Worm (Caenorhabditis elegans): Measurements from ENCODE around the gene F13H10.6.

F13H10.6 gene

DNA sequence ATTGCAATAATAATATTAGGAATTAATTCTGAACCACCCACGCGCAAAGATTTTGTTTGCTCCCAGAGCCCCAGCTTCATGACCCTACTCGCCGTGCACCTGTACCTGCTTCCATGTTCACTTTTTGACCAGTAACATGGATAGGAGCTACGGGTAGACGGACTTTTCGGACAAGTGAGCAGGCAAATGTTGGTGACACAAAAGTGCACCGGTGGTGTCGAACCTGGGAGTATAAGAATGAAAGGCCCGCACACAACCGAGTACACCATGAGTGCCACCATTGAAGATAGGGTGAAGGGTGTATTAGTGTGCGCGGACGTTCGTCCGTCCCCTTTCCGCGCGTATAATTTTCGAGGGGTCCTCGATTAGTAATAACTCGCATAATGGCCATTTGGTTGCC is 16.8 kb downstream of the F13H10.6 start:
- TF ChIP-seq hmbx-1 (tag; optimal IDR thresholded peaks at IDR 0.05) (peak; percentile 93), hmg-4 (GFP tag; optimal IDR thresholded peaks at IDR 0.05) (peak; percentile 100), ceh-13 (GFP tag; optimal IDR thresholded peaks at IDR 0.05) (peak; percentile 98), sea-1 (GFP tag; conservative IDR thresholded peaks at IDR 0.05) (peak; percentile 99), ets-7 (tag; optimal IDR thresholded peaks at IDR 0.05) (peak; percentile 96), ceh-36 (tag; optimal IDR thresholded peaks at IDR 0.05) (peak; percentile 98), ama-1 (optimal IDR thresholded peaks at IDR 0.05) (peak; percentile 92), hnd-1 (tag; optimal IDR thresholded peaks at IDR 0.05) (peak; percentile 96), pes-1 (GFP tag; IDR thresholded peaks at IDR 0.05) (peak; percentile 99), aly-1 (tag; optimal IDR thresholded peaks at IDR 0.05) (peak; percentile 100), flt-1 (GFP tag; IDR thresholded peaks at IDR 0.05) (peak; percentile 100), scrt-1 (GFP tag; IDR thresholded peaks at IDR 0.05) (peak; percentile 99), tra-4 (tag; optimal IDR thresholded peaks at IDR 0.05) (peak; percentile 99), F13C5.2 (tag; optimal IDR thresholded peaks at IDR 0.05) (peak; percentile 99), B0310.2 (tag; optimal IDR thresholded peaks at IDR 0.05) (peak; percentile 99), tbx-37 (GFP tag; conservative IDR thresholded peaks at IDR 0.05) (peak; percentile 99), tbx-11 (GFP tag; IDR thresholded peaks at IDR 0.05) (peak; percentile 99)

DNA sequence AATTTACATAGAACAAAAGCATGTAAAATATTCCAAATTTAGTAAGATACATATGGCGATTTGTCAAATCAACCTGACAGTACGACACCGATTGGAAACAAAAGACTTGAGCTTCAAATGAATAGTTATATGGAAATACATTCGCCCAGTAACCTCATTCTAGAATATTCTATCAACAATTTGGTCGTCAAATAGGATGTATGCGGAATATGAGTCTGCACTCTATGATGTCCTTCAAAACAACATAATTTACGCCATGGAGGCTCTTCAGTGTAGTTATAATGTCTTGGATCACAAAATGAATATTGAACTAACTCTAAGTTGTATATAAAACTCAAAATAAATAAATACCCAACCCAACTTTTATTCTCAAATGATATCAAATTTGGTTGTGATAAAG is 17.6 kb downstream of the F13H10.6 start:
- TF ChIP-seq tbx-37 (GFP tag; conservative IDR thresholded peaks at IDR 0.05) = 0 out of 2 replicates have a peak, but pooled peaks have one; percentile 10
- no peak for TF ChIP-seq ceh-36 (tag; optimal IDR thresholded peaks at IDR 0.05)
- TF ChIP-seq tra-4 (tag; optimal IDR thresholded peaks at IDR 0.05) = no peak
- TF ChIP-seq pes-1 (GFP tag; IDR thresholded peaks at IDR 0.05) = no peak
- no peak for TF ChIP-seq ama-1 (optimal IDR thresholded peaks at IDR 0.05)

DNA sequence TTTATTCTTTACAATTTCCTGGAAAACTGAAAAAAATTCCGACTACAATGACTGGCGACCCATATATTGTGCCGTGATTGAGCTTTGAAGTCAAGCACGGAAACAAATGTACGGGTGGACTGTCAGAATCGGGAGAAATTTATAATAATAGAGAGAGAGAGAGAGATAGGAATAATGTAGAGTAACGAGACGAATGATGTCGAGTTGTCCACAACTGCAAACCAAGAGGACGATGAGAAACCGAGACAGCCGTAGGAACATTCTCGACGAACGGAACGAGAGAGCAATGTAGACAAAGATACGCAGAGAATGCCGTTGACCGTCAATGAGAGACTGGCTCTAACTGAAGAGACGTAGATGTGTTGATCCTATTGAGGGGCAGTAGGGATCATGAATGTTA is 18.5 kb downstream of the F13H10.6 start:
- TF ChIP-seq pes-1 (GFP tag; IDR thresholded peaks at IDR 0.05) (0 out of 2 replicates have a peak, but pooled peaks have one; percentile 42), hmbx-1 (tag; optimal IDR thresholded peaks at IDR 0.05) (no peak), ama-1 (optimal IDR thresholded peaks at IDR 0.05) (peak; percentile 88), ets-7 (tag; optimal IDR thresholded peaks at IDR 0.05) (peak; percentile 13), tra-4 (tag; optimal IDR thresholded peaks at IDR 0.05) (peak; percentile 7), ceh-36 (tag; optimal IDR thresholded peaks at IDR 0.05) (peak; percentile 25), flt-1 (GFP tag; IDR thresholded peaks at IDR 0.05) (peak; percentile 20; the same call in 1 of the 2 replicates), hmg-4 (GFP tag; optimal IDR thresholded peaks at IDR 0.05) (peak; percentile 48), F13C5.2 (tag; optimal IDR thresholded peaks at IDR 0.05) (no peak)

DNA sequence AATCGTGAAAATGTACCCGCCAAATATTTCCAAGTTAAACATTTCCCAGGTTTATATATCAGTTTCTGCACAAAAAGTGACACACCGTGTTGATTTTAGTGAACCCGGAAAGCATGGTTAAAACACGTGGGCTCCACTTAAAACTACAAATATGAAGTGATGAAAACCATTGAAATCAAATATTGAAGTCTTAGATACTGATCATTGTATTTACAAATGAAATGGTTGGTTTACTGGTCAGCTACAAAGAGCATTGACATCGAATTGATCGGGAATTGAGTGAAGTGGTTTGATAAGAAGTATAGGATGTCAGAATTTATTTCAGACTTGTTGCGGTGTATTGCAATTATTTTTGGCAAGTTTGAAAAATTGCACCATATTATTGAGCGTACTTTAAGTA is 20.3 kb downstream of the F13H10.6 start, which contains the start of gene hrg-5:
TSS of gene hrg-5 (minus strand) at position 17 of the 400 bp plus-strand sequence.
- TF ChIP-seq ceh-36 (tag; optimal IDR thresholded peaks at IDR 0.05) = no peak
- TF ChIP-seq flt-1 (GFP tag; IDR thresholded peaks at IDR 0.05) = no peak
- TF ChIP-seq hnd-1 (tag; optimal IDR thresholded peaks at IDR 0.05) = no peak
- no peak for TF ChIP-seq aly-1 (tag; optimal IDR thresholded peaks at IDR 0.05)
- no peak for TF ChIP-seq ceh-13 (GFP tag; optimal IDR thresholded peaks at IDR 0.05)
- TF ChIP-seq tbx-37 (GFP tag; conservative IDR thresholded peaks at IDR 0.05) = no peak
- TF ChIP-seq hmbx-1 (tag; optimal IDR thresholded peaks at IDR 0.05) = no peak
- no peak for TF ChIP-seq F13C5.2 (tag; optimal IDR thresholded peaks at IDR 0.05)
- TF ChIP-seq tra-4 (tag; optimal IDR thresholded peaks at IDR 0.05) = no peak
- TF ChIP-seq ama-1 (optimal IDR thresholded peaks at IDR 0.05) = no peak
- no peak for TF ChIP-seq scrt-1 (GFP tag; IDR thresholded peaks at IDR 0.05)
- TF ChIP-seq sea-1 (GFP tag; conservative IDR thresholded peaks at IDR 0.05) = no peak

DNA sequence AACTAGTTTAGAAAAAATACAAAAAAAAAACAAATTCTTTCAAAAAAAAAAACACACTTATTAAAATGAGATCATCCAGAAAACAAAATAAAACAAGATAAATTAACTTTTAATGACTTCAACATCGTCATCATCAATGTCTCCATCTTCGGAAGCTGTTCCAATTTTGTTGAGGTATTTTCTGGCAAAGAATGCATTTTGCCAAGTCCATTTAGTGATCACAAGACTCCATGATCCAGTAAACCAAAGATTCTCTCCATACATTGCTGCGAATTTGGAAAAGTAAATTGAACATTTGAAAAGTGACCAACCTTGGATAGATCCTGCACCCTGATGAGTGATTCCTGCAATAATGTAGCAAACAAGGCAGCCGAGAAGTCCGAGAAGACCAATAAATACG is 21.0 kb downstream of the F13H10.6 start:
- TF ChIP-seq ceh-13 (GFP tag; optimal IDR thresholded peaks at IDR 0.05) (no peak), scrt-1 (GFP tag; IDR thresholded peaks at IDR 0.05) (no peak), sea-1 (GFP tag; conservative IDR thresholded peaks at IDR 0.05) (no peak), ets-7 (tag; optimal IDR thresholded peaks at IDR 0.05) (no peak), tbx-11 (GFP tag; IDR thresholded peaks at IDR 0.05) (no peak), aly-1 (tag; optimal IDR thresholded peaks at IDR 0.05) (no peak), F13C5.2 (tag; optimal IDR thresholded peaks at IDR 0.05) (no peak), pes-1 (GFP tag; IDR thresholded peaks at IDR 0.05) (no peak), ama-1 (optimal IDR thresholded peaks at IDR 0.05) (no peak), tbx-37 (GFP tag; conservative IDR thresholded peaks at IDR 0.05) (no peak), hmbx-1 (tag; optimal IDR thresholded peaks at IDR 0.05) (no peak), hnd-1 (tag; optimal IDR thresholded peaks at IDR 0.05) (no peak), hmg-4 (GFP tag; optimal IDR thresholded peaks at IDR 0.05) (no peak)

DNA sequence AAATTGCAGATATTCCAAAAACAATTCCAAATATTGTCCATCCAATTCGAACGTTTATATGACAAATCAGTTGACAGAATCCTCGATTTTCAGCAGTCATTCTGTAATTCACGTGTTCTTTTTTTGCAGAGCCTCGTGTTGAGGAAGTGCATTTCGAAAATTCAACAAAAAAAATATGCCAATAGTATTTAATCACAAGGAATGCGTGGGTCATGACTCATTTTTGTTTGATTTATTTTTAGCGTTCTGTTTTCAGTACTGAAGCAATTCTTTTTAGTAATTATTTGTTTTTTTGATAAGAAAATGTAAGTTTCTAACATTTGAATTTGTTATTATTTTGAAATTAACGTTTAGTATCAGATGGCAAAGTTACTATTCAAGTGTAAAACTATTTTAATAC is 21.8 kb downstream of the F13H10.6 start, which contains the start of gene hrg-4:
TSS of gene hrg-4 (minus strand) at position 101 of the 400 bp plus-strand sequence.
- TF ChIP-seq tbx-37 (GFP tag; conservative IDR thresholded peaks at IDR 0.05) = no peak
- no peak for TF ChIP-seq flt-1 (GFP tag; IDR thresholded peaks at IDR 0.05)
- no peak for TF ChIP-seq ama-1 (optimal IDR thresholded peaks at IDR 0.05)
- no peak for TF ChIP-seq hmg-4 (GFP tag; optimal IDR thresholded peaks at IDR 0.05)
- TF ChIP-seq ets-7 (tag; optimal IDR thresholded peaks at IDR 0.05) = no peak
- TF ChIP-seq scrt-1 (GFP tag; IDR thresholded peaks at IDR 0.05) = no peak
- no peak for TF ChIP-seq tbx-11 (GFP tag; IDR thresholded peaks at IDR 0.05)
- no peak for TF ChIP-seq tra-4 (tag; optimal IDR thresholded peaks at IDR 0.05)
- no peak for TF ChIP-seq ceh-13 (GFP tag; optimal IDR thresholded peaks at IDR 0.05)
- no peak for TF ChIP-seq B0310.2 (tag; optimal IDR thresholded peaks at IDR 0.05)

DNA sequence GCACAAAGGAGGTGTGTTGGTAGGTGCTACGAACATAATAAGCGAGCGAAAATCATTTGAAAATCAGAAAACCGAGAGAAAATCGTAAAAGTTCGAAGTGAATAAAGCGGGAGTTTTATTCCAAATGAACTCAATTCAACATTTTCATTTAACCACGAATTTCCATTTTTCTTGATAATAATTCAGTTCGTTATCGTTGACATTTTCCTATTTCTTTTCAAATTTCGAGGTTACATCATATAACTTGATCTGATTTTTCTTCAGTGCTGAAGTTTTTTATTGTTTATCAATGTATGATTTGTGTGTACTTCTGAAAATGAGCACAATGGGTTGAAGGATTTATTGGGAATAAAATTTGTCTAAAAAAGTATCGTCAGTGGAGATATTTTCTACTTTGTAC is 22.5 kb downstream of the F13H10.6 start:
- TF ChIP-seq flt-1 (GFP tag; IDR thresholded peaks at IDR 0.05) (no peak), pes-1 (GFP tag; IDR thresholded peaks at IDR 0.05) (no peak), B0310.2 (tag; optimal IDR thresholded peaks at IDR 0.05) (no peak), tra-4 (tag; optimal IDR thresholded peaks at IDR 0.05) (no peak), ceh-36 (tag; optimal IDR thresholded peaks at IDR 0.05) (no peak), ceh-13 (GFP tag; optimal IDR thresholded peaks at IDR 0.05) (no peak), sea-1 (GFP tag; conservative IDR thresholded peaks at IDR 0.05) (no peak), scrt-1 (GFP tag; IDR thresholded peaks at IDR 0.05) (no peak), hmg-4 (GFP tag; optimal IDR thresholded peaks at IDR 0.05) (no peak), F13C5.2 (tag; optimal IDR thresholded peaks at IDR 0.05) (no peak), ets-7 (tag; optimal IDR thresholded peaks at IDR 0.05) (no peak), hmbx-1 (tag; optimal IDR thresholded peaks at IDR 0.05) (no peak), aly-1 (tag; optimal IDR thresholded peaks at IDR 0.05) (no peak), ama-1 (optimal IDR thresholded peaks at IDR 0.05) (no peak), hnd-1 (tag; optimal IDR thresholded peaks at IDR 0.05) (no peak), tbx-11 (GFP tag; IDR thresholded peaks at IDR 0.05) (no peak), tbx-37 (GFP tag; conservative IDR thresholded peaks at IDR 0.05) (no peak)
